Fruit fly (Drosophila melanogaster) whole organism: ENCODE data around the gene CG1806.

Experiments
- CG8478 ChIP-seq: fragments of >200 bp; optimal IDR thresholded peaks from 2 replicates; lab custom pipeline; 2018; ENCODE audit warnings: inconsistent platforms
- pan ChIP-seq: fragments of >200 bp; optimal IDR thresholded peaks from 2 replicates; lab custom pipeline; 2017
- psq ChIP-seq: fragments of >200 bp; optimal IDR thresholded peaks from 2 replicates; lab custom pipeline; 2017
- usp ChIP-seq: fragments of >200 bp; optimal IDR thresholded peaks from 2 replicates; lab custom pipeline; 2017; ENCODE audit warnings: missing biosample characterization, missing genetic modification characterization, mixed read lengths

dm6 chrX:12017815-12018439, 11.0 kb downstream of the CG1806 start, which contains the start of gene Chrac-16:
- TF ChIP-seq CG8478 (no peak), psq (lab: Kevin White, UChicago) (no peak), usp (GFP tag; lab: Kevin White, UChicago) (no peak), pan (lab: Kevin White, UChicago) (no peak)
